Fruit fly (Drosophila melanogaster) whole organism, embryonic: ENCODE results near the gene CG9628.
A peak's percentile ranks its signal among the peaks of the same experiment; 100 is the strongest.

Experiments
- CG10147 ChIP-seq: fragments of 200-800 bp; sonication (Bioruptor generic); optimal IDR thresholded peaks from 2 replicates; lab custom pipeline; 2019; ENCODE audit warnings: missing biosample characterization, mild to moderate bottlenecking, missing genetic modification characterization, moderate library complexity
- CG10959 ChIP-seq: fragments of 200-800 bp; sonication (Bioruptor generic); IDR thresholded peaks from 2 replicates; pipeline ENCODE4 v1.3.6; 2022; ENCODE audit warnings: missing biosample characterization, missing genetic modification characterization
- CG12236 ChIP-seq: fragments of 200-800 bp; sonication (Bioruptor generic); optimal IDR thresholded peaks from 2 replicates; lab custom pipeline; 2016; ENCODE audit warnings: missing biosample characterization, missing genetic modification characterization
- CG12942 ChIP-seq: fragments of 200-800 bp; sonication (Bioruptor generic); optimal IDR thresholded peaks from 3 replicates; lab custom pipeline; 2016; ENCODE audit warnings: missing biosample characterization, missing genetic modification characterization
- CG14014 ChIP-seq: fragments of 200-800 bp; sonication (Bioruptor generic); IDR thresholded peaks from 2 replicates; pipeline ENCODE4 v1.3.6; 2022; ENCODE audit warnings: missing biosample characterization, missing genetic modification characterization
- CG17802 ChIP-seq: fragments of 200-800 bp; sonication (Bioruptor generic); optimal IDR thresholded peaks from 2 replicates; lab custom pipeline; 2018; ENCODE audit warnings: missing biosample characterization, mild to moderate bottlenecking, missing genetic modification characterization, moderate library complexity
- CG1792 ChIP-seq: fragments of 200-800 bp; sonication (Bioruptor generic); optimal IDR thresholded peaks from 2 replicates; lab custom pipeline; 2016; ENCODE audit warnings: missing biosample characterization, missing genetic modification characterization
- CG2199 ChIP-seq: fragments of 200-800 bp; sonication (Bioruptor generic); IDR thresholded peaks from 3 replicates; pipeline ENCODE4 v1.3.6; 2022; ENCODE audit warnings: missing biosample characterization, missing genetic modification characterization
- CG2202 ChIP-seq: fragments of 200-800 bp; sonication (Bioruptor generic); optimal IDR thresholded peaks from 2 replicates; lab custom pipeline; 2018; ENCODE audit warnings: missing biosample characterization, mild to moderate bottlenecking, missing genetic modification characterization
- CG2875 ChIP-seq: fragments of 200-800 bp; sonication (Bioruptor generic); optimal IDR thresholded peaks from 2 replicates; lab custom pipeline; 2017; ENCODE audit warnings: missing biosample characterization, mild to moderate bottlenecking, missing genetic modification characterization, missing genetic modification reagents
- CG6813 ChIP-seq: fragments of 200-800 bp; sonication (Bioruptor generic); optimal IDR thresholded peaks from 2 replicates; lab custom pipeline; 2017; ENCODE audit warnings: missing biosample characterization, missing genetic modification characterization, mild to moderate bottlenecking, moderate library complexity, missing genetic modification reagents
- CG7745 ChIP-seq: fragments of 200-800 bp; sonication (Bioruptor generic); optimal IDR thresholded peaks from 2 replicates; lab custom pipeline; 2018; ENCODE audit warnings: missing biosample characterization, mild to moderate bottlenecking, missing genetic modification characterization, moderate library complexity
- CG7839 ChIP-seq: fragments of 200-800 bp; sonication (Bioruptor generic); optimal IDR thresholded peaks from 3 replicates; lab custom pipeline; 2018; ENCODE audit warnings: missing biosample characterization, mild to moderate bottlenecking, missing genetic modification characterization, moderate library complexity
- CoRest ChIP-seq: fragments of 200-800 bp; sonication (Bioruptor generic); optimal IDR thresholded peaks from 3 replicates; lab custom pipeline; 2018; ENCODE audit warnings: missing biosample characterization, mild to moderate bottlenecking, missing genetic modification characterization, moderate library complexity
- E2f2 ChIP-seq: fragments of 200-800 bp; sonication (Bioruptor generic); IDR thresholded peaks from 2 replicates; pipeline ENCODE4 v1.3.6; 2022; ENCODE audit warnings: missing biosample characterization, missing genetic modification characterization
- Eip74EF ChIP-seq, 2 experiments: fragments of 200-800 bp in 1 of 2; fragments of >200 bp in 1 of 2; sonication (Bioruptor generic) in 1 of 2; optimal IDR thresholded peaks; 2 replicates each; lab custom pipeline; 2017 to 2019; ENCODE audit warnings: missing biosample characterization in 2 of 2, missing genetic modification characterization in 2 of 2, mild to moderate bottlenecking in 1 of 2, moderate library complexity in 1 of 2
- Fer1 ChIP-seq: fragments of 200-800 bp; sonication (Bioruptor generic); optimal IDR thresholded peaks from 2 replicates; lab custom pipeline; 2017; ENCODE audit warnings: missing biosample characterization, mild to moderate bottlenecking, missing genetic modification characterization
- Hr51 ChIP-seq, 2 experiments: fragments of 200-800 bp; sonication (Bioruptor generic); optimal IDR thresholded peaks; 2 replicates in 1 of 2; 3 replicates in 1 of 2; lab custom pipeline; 2016 to 2018; ENCODE audit warnings: missing biosample characterization in 2 of 2, missing genetic modification characterization in 2 of 2, mild to moderate bottlenecking in 1 of 2, moderate library complexity in 1 of 2
- Jarid2 ChIP-seq: fragments of 200-800 bp; sonication (Bioruptor generic); optimal IDR thresholded peaks from 3 replicates; lab custom pipeline; 2017; ENCODE audit warnings: mild to moderate bottlenecking, missing biosample characterization, missing genetic modification reagents, missing genetic modification characterization
- MBD-R2 ChIP-seq: fragments of 200-800 bp; sonication (Bioruptor generic); IDR thresholded peaks from 2 replicates; pipeline ENCODE4 v1.3.6; 2022; ENCODE audit warnings: missing biosample characterization, missing genetic modification characterization
- Med ChIP-seq: fragments of 200-800 bp; sonication (Bioruptor generic); peaks from one replicate; lab custom pipeline; 2016; ENCODE audit warnings: missing biosample characterization, missing genetic modification characterization, mild to moderate bottlenecking, inconsistent platforms, moderate library complexity
- Pdp1 ChIP-seq, 2 experiments: fragments of 200-800 bp; sonication (Bioruptor generic); optimal IDR thresholded peaks; 3 replicates each; lab custom pipeline; 2016; ENCODE audit warnings: missing biosample characterization in 2 of 2, missing genetic modification characterization in 2 of 2, mild to moderate bottlenecking in 1 of 2, moderate library complexity in 1 of 2
- Sox102F ChIP-seq: fragments of 200-800 bp; sonication (Bioruptor generic); optimal IDR thresholded peaks from 2 replicates; lab custom pipeline; 2018; ENCODE audit warnings: missing biosample characterization, mild to moderate bottlenecking, missing genetic modification characterization, moderate library complexity
- Xbp1 ChIP-seq: fragments of 200-800 bp; sonication (Bioruptor generic); optimal IDR thresholded peaks from 3 replicates; lab custom pipeline; 2016; ENCODE audit warnings: missing biosample characterization, mild to moderate bottlenecking, missing genetic modification characterization
- aop ChIP-seq: fragments of 200-800 bp; sonication (Bioruptor generic); IDR thresholded peaks from 2 replicates; pipeline ENCODE4 v1.3.6; 2022; ENCODE audit warnings: missing biosample characterization, missing genetic modification characterization
- ap ChIP-seq: fragments of 200-800 bp; sonication (Bioruptor generic); IDR thresholded peaks from 2 replicates; pipeline ENCODE4 v1.3.6; 2022; ENCODE audit warnings: missing biosample characterization, missing genetic modification characterization
- bab2 ChIP-seq: fragments of 200-800 bp; sonication (Bioruptor generic); optimal IDR thresholded peaks from 2 replicates; lab custom pipeline; 2016; ENCODE audit warnings: missing biosample characterization, missing genetic modification characterization
- bbx ChIP-seq: fragments of 200-800 bp; sonication (Bioruptor generic); IDR thresholded peaks from 2 replicates; pipeline ENCODE4 v1.3.6; 2022; ENCODE audit warnings: missing biosample characterization, missing genetic modification characterization; ENCODE audit not compliant: partially characterized antibody
- br ChIP-seq: fragments of >200 bp; optimal IDR thresholded peaks from 2 replicates; lab custom pipeline; 2017
- chm ChIP-seq: fragments of 200-800 bp; sonication (Bioruptor generic); IDR thresholded peaks from 2 replicates; pipeline ENCODE4 v1.3.6; 2022; ENCODE audit warnings: missing biosample characterization, missing genetic modification characterization
- crc ChIP-seq: fragments of 200-800 bp; sonication (Bioruptor generic); optimal IDR thresholded peaks from 2 replicates; lab custom pipeline; 2016; ENCODE audit warnings: missing biosample characterization, missing genetic modification characterization
- cwo ChIP-seq: fragments of 200-800 bp; sonication (Bioruptor generic); optimal IDR thresholded peaks from 3 replicates; lab custom pipeline; 2017; ENCODE audit warnings: missing biosample characterization, missing genetic modification characterization, mild to moderate bottlenecking, moderate library complexity, missing genetic modification reagents
- danr ChIP-seq: fragments of 200-800 bp; sonication (Bioruptor generic); IDR thresholded peaks from 2 replicates; pipeline ENCODE4 v1.3.6; 2022; ENCODE audit warnings: missing biosample characterization, missing genetic modification characterization
- dimm ChIP-seq: fragments of 200-800 bp; sonication (Bioruptor generic); IDR thresholded peaks from 2 replicates; pipeline ENCODE4 v1.3.6; 2022; ENCODE audit warnings: missing biosample characterization, missing genetic modification characterization
- gem ChIP-seq: fragments of 200-800 bp; sonication (Bioruptor generic); optimal IDR thresholded peaks from 2 replicates; lab custom pipeline; 2019; ENCODE audit warnings: missing biosample characterization, mild to moderate bottlenecking, missing genetic modification characterization, moderate library complexity
- kni ChIP-seq: fragments of 200-800 bp; sonication (Bioruptor generic); optimal IDR thresholded peaks from 3 replicates; lab custom pipeline; 2017; ENCODE audit warnings: mild to moderate bottlenecking, missing biosample characterization, missing genetic modification reagents, missing genetic modification characterization
- knrl ChIP-seq: fragments of 200-800 bp; sonication (Bioruptor generic); IDR thresholded peaks from 3 replicates; pipeline ENCODE4 v1.3.6; 2022; ENCODE audit warnings: missing biosample characterization, missing genetic modification characterization; ENCODE audit not compliant: partially characterized antibody
- nau ChIP-seq: fragments of 200-800 bp; sonication (Bioruptor generic); optimal IDR thresholded peaks from 3 replicates; lab custom pipeline; 2017; ENCODE audit warnings: missing biosample characterization, mild to moderate bottlenecking, missing genetic modification characterization, missing genetic modification reagents
- nom ChIP-seq: fragments of 200-800 bp; sonication (Bioruptor generic); optimal IDR thresholded peaks from 2 replicates; lab custom pipeline; 2017; ENCODE audit warnings: missing biosample characterization, missing genetic modification characterization, mild to moderate bottlenecking, moderate library complexity, missing genetic modification reagents
- onecut ChIP-seq: fragments of 200-800 bp; sonication (Bioruptor generic); IDR thresholded peaks from 2 replicates; pipeline ENCODE4 v1.3.6; 2022; ENCODE audit warnings: missing biosample characterization, missing genetic modification characterization
- otp ChIP-seq: fragments of 200-800 bp; sonication (Bioruptor generic); IDR thresholded peaks from 3 replicates; pipeline ENCODE4, ENCODE4 v1.3.6; 2022; ENCODE audit warnings: missing biosample characterization, missing genetic modification characterization
- pb ChIP-seq: fragments of 200-800 bp; sonication (Bioruptor generic); optimal IDR thresholded peaks from 3 replicates; lab custom pipeline; 2016; ENCODE audit warnings: missing biosample characterization, missing genetic modification characterization
- row ChIP-seq: fragments of 200-800 bp; sonication (Bioruptor generic); IDR thresholded peaks from 3 replicates; pipeline ENCODE4 v1.3.6; 2022; ENCODE audit warnings: missing biosample characterization, missing genetic modification characterization
- sna ChIP-seq: fragments of 200-800 bp; sonication (Bioruptor generic); IDR thresholded peaks from 2 replicates; pipeline ENCODE4 v1.3.6; 2022; ENCODE audit warnings: missing biosample characterization, missing genetic modification characterization; ENCODE audit not compliant: partially characterized antibody
- stc ChIP-seq: fragments of 200-800 bp; sonication (Bioruptor generic); IDR thresholded peaks from 2 replicates; pipeline ENCODE4 v1.3.6; 2022; ENCODE audit warnings: missing biosample characterization, missing genetic modification characterization
- tio ChIP-seq: fragments of 200-800 bp; sonication (Bioruptor generic); optimal IDR thresholded peaks from 2 replicates; lab custom pipeline; 2017; ENCODE audit warnings: missing biosample characterization, missing genetic modification characterization, inconsistent platforms
- vvl ChIP-seq: fragments of 200-800 bp; sonication (Bioruptor generic); IDR thresholded peaks from 2 replicates; pipeline ENCODE4 v1.3.6; 2022; ENCODE audit warnings: missing biosample characterization, missing genetic modification characterization
- zen2 ChIP-seq: fragments of 200-800 bp; sonication (Bioruptor generic); IDR thresholded peaks from 3 replicates; pipeline ENCODE4 v1.3.6; 2022; ENCODE audit warnings: missing biosample characterization, missing genetic modification characterization; ENCODE audit not compliant: partially characterized antibody

Gene CG9628

DNA sequence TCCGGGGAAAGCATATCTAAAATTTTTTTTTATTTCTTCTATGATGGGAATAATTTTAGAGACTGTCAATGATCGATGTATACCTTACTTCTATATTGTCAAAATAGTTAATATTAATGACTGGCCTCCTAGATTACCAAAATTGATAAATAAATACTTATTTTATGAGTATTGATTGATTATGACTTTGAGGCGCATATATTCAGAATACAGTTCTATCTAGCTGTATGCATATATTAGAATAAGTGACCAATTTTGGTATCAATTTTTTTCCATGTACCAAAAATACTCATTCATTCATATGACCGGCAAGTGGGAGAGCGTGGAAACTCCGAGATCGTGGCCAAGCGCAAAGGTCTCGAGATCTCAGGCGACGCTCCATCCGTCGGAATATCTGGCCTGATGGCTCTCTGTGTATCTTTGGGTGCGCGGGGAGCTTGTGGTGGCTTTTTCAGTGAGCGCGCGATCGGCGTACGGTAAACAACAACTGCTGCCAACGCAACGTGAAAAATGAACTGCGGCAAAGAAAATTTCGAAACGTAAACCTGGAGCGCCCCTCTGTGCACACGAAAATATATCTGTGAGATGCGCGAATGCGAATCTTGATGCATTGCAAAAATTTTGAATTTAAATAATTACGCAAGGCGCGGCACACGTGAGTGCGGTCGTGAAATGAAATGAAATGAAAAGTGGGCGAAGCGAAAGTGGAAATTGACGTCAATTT is 50.0 kb downstream of the CG9628 start, which contains the start of the genes CG43121 and ome (continued):
- 0 out of 2 replicates have a peak, but pooled peaks have one; percentile 5 for TF ChIP-seq CG10959 (GFP tag; lab: Robert Waterston, UW)
- peak; percentile 43; the same call in 1 of the 2 replicates for TF ChIP-seq stc (GFP tag; lab: Robert Waterston, UW)
- TF ChIP-seq Jarid2 (GFP tag; lab: Kevin White, UChicago) = peak; percentile 55
- TF ChIP-seq Sox102F = peak; percentile 2
- peak; percentile 61 for TF ChIP-seq cwo (GFP tag; lab: Kevin White, UChicago)
- no peak for TF ChIP-seq aop (GFP tag; lab: Robert Waterston, UW)
- TF ChIP-seq ap (GFP tag; lab: Robert Waterston, UW) = 0 out of 2 replicates have a peak, but pooled peaks have one; percentile 8
- peak; percentile 45 for TF ChIP-seq nom (GFP tag; lab: Kevin White, UChicago)
- TF ChIP-seq CG6813 (GFP tag; lab: Kevin White, UChicago) = no peak
- no peak for TF ChIP-seq MBD-R2 (GFP tag; lab: Robert Waterston, UW)
- peak; percentile 68; the same call in 1 of the 3 replicates for TF ChIP-seq CG2199
- no peak for TF ChIP-seq CG10147 (GFP tag; lab: Kevin White, UChicago)
- TF ChIP-seq dimm (GFP tag; lab: Robert Waterston, UW) = no peak
- no peak for TF ChIP-seq onecut (GFP tag; lab: Robert Waterston, UW)
- TF ChIP-seq vvl = peak; percentile 42; the same call in 1 of the 2 replicates
- TF ChIP-seq CG12942 (GFP tag; lab: Kevin White, UChicago) = no peak
- TF ChIP-seq Eip74EF (GFP tag; optimal IDR thresholded peaks at IDR 0.05; lab: Kevin White, UChicago) = peak in 1 of 2 experiments; percentile 26
- TF ChIP-seq CoRest (tag; lab: Kevin White, UChicago) = no peak
- TF ChIP-seq knrl = no peak
- TF ChIP-seq CG2202 (tag; lab: Kevin White, UChicago) = no peak
- peak; percentile 10 for TF ChIP-seq CG2875 (GFP tag; lab: Kevin White, UChicago)
- TF ChIP-seq danr = no peak
- TF ChIP-seq crc (GFP tag; lab: Kevin White, UChicago) = no peak
- peak; percentile 2 for TF ChIP-seq bab2
- TF ChIP-seq zen2 = no peak
- peak; percentile 24; the same call in 1 of the 2 replicates for TF ChIP-seq chm
- peak; percentile 51; the same call in 2 of the 3 replicates for TF ChIP-seq row (GFP tag; lab: Robert Waterston, UW)
- TF ChIP-seq CG1792 = no peak
- peak in 1 of 2 experiments; percentile 16 for TF ChIP-seq Pdp1 (GFP tag; optimal IDR thresholded peaks at IDR 0.05; lab: Kevin White, UChicago)
- TF ChIP-seq bbx = no peak
- TF ChIP-seq nau = peak; percentile 11
- peak; percentile 60; the same call in 2 of the 3 replicates for TF ChIP-seq otp
- no peak for TF ChIP-seq CG7745 (tag; lab: Kevin White, UChicago)
- peak; percentile 20 to 48 for TF ChIP-seq Hr51 (GFP tag; optimal IDR thresholded peaks at IDR 0.05; lab: Kevin White, UChicago)
- TF ChIP-seq kni (GFP tag; lab: Kevin White, UChicago) = peak; percentile 3
- TF ChIP-seq Xbp1 (GFP tag; lab: Kevin White, UChicago) = peak; percentile 5
- peak; percentile 21 for TF ChIP-seq pb (GFP tag; lab: Kevin White, UChicago)
- peak; percentile 85 for TF ChIP-seq Med
- TF ChIP-seq tio = no peak
- no peak for TF ChIP-seq sna (GFP tag; lab: Robert Waterston, UW)
- TF ChIP-seq br (lab: Kevin White, UChicago) = no peak
- no peak for TF ChIP-seq CG12236 (GFP tag; lab: Kevin White, UChicago)
- TF ChIP-seq Fer1 (GFP tag; lab: Kevin White, UChicago) = peak; percentile 43
- TF ChIP-seq CG14014 (GFP tag; lab: Robert Waterston, UW) = 0 out of 2 replicates have a peak, but pooled peaks have one; percentile 41
- TF ChIP-seq CG17802 (tag; lab: Kevin White, UChicago) = no peak
- peak; percentile 28 for TF ChIP-seq gem
- peak; percentile 28 for TF ChIP-seq CG7839 (tag; lab: Kevin White, UChicago)
- TF ChIP-seq E2f2 (GFP tag; lab: Robert Waterston, UW) = peak; percentile 32; the same call in 1 of the 2 replicates
